Fruit fly (Drosophila melanogaster) whole organism, adult: ENCODE results near the gene pie.

Source experiments
- CG11617 ChIP-seq: fragments of 200-800 bp; sonication (Bioruptor generic); optimal IDR thresholded peaks from 2 replicates; lab custom pipeline; 2017; ENCODE audit warnings: mild to moderate bottlenecking, missing biosample characterization, missing genetic modification reagents, missing genetic modification characterization
- CG12768 ChIP-seq: fragments of 200-800 bp; sonication (Bioruptor generic); optimal IDR thresholded peaks from 2 replicates; lab custom pipeline; 2017; ENCODE audit warnings: missing biosample characterization, missing genetic modification characterization, mild to moderate bottlenecking, moderate library complexity, missing genetic modification reagents
- CG14711 ChIP-seq: fragments of 200-800 bp; sonication (Bioruptor generic); optimal IDR thresholded peaks from 2 replicates; lab custom pipeline; 2018; ENCODE audit warnings: missing biosample characterization, mild to moderate bottlenecking, missing genetic modification characterization, moderate library complexity
- CG7045 ChIP-seq: fragments of 200-800 bp; sonication (Bioruptor generic); optimal IDR thresholded peaks from 2 replicates; lab custom pipeline; 2017; ENCODE audit warnings: missing biosample characterization, mild to moderate bottlenecking, missing genetic modification characterization
- CG7101 ChIP-seq: fragments of 200-800 bp; sonication (Bioruptor generic); optimal IDR thresholded peaks from 2 replicates; lab custom pipeline; 2018; ENCODE audit warnings: missing biosample characterization, mild to moderate bottlenecking, missing genetic modification characterization, moderate library complexity
- Hr96 ChIP-seq: fragments of 200-800 bp; sonication (Bioruptor generic); optimal IDR thresholded peaks from 2 replicates; lab custom pipeline; 2016; ENCODE audit warnings: missing biosample characterization, missing genetic modification characterization
- Mnt ChIP-seq: fragments of 200-800 bp; sonication (Bioruptor generic); optimal IDR thresholded peaks from 2 replicates; lab custom pipeline; 2016; ENCODE audit warnings: missing biosample characterization, mild to moderate bottlenecking, missing genetic modification characterization
- bab1 ChIP-seq: fragments of 200-800 bp; sonication (Bioruptor generic); optimal IDR thresholded peaks from 3 replicates; lab custom pipeline; 2019; ENCODE audit warnings: missing biosample characterization, mild to moderate bottlenecking, missing genetic modification characterization, moderate library complexity
- kay ChIP-seq: fragments of 200-800 bp; sonication (Bioruptor generic); peaks from one replicate; lab custom pipeline; 2016; ENCODE audit warnings: missing biosample characterization, missing genetic modification characterization, borderline replicate concordance
- pad ChIP-seq: fragments of 200-800 bp; sonication (Bioruptor generic); optimal IDR thresholded peaks from 3 replicates; lab custom pipeline; 2017; ENCODE audit warnings: missing biosample characterization, missing genetic modification characterization, mild to moderate bottlenecking, moderate library complexity, missing genetic modification reagents
- tj ChIP-seq: fragments of 200-800 bp; sonication (Bioruptor generic); optimal IDR thresholded peaks from 3 replicates; lab custom pipeline; 2017; ENCODE audit warnings: missing biosample characterization, mild to moderate bottlenecking, missing genetic modification characterization, moderate library complexity
- toe ChIP-seq: fragments of 200-800 bp; sonication (Bioruptor generic); optimal IDR thresholded peaks from 2 replicates; lab custom pipeline; 2016; ENCODE audit warnings: missing biosample characterization, missing genetic modification characterization

dm6 chr2L:10378631-10379030, 43.9 kb downstream of the pie start:
- TF ChIP-seq tj (GFP tag; lab: Kevin White, UChicago) (no peak), Mnt (GFP tag; lab: Kevin White, UChicago) (no peak), toe (GFP tag; lab: Kevin White, UChicago) (no peak), Hr96 (GFP tag; lab: Kevin White, UChicago) (no peak), pad (GFP tag; lab: Kevin White, UChicago) (no peak), CG7045 (GFP tag; lab: Kevin White, UChicago) (no peak), CG14711 (no peak), CG7101 (no peak), CG11617 (GFP tag; lab: Kevin White, UChicago) (no peak), CG12768 (GFP tag; lab: Kevin White, UChicago) (no peak), bab1 (GFP tag; lab: Kevin White, UChicago) (no peak), kay (GFP tag; lab: Kevin White, UChicago) (no peak)
